Worm (Caenorhabditis elegans): ENCODE measurements around the gene vit-1.
A peak's percentile ranks its signal among the peaks of the same experiment; 100 is the strongest.

Gene vit-1

ce11 chrX:7733571-7733970, 5.9 kb downstream of the vit-1 start:
- TF ChIP-seq zfp-3 (GFP tag; conservative IDR thresholded peaks at IDR 0.05) = 0 out of 2 replicates have a peak, but pooled peaks have one; percentile 51
- TF ChIP-seq tra-1 (GFP tag; IDR thresholded peaks at IDR 0.05) = no peak

- TF ChIP-seq ceh-28 (tag; optimal IDR thresholded peaks at IDR 0.05) (no peak), duxl-1 (tag; optimal IDR thresholded peaks at IDR 0.05; ENCODE audit: poor library complexity) (no peak), sdz-12 (GFP tag; optimal IDR thresholded peaks at IDR 0.05) (no peak), lin-39 (tag; optimal IDR thresholded peaks at IDR 0.05) (no peak), unc-62 (GFP tag; optimal IDR thresholded peaks at IDR 0.05 in 1 of 2) (peak in 1 of 2 experiments; percentile 17), unc-62 (tag; optimal IDR thresholded peaks at IDR 0.05) (no peak)
Measured at ce11 chrX:7736171-7736570, 8.5 kb downstream of the vit-1 start, which contains the start of gene set-12. Gene set-12, minus strand, starts transcription at chrX:7736271.

ce11 chrX:7739353-7739752, 11.7 kb downstream of the vit-1 start, which contains the start of gene K09F5.1:
Gene K09F5.1, plus strand, starts transcription at chrX:7739653.
- TF ChIP-seq skn-1 (tag; optimal IDR thresholded peaks at IDR 0.05) = no peak
- TF ChIP-seq madf-5 (GFP tag; IDR thresholded peaks at IDR 0.05) = no peak

- TF ChIP-seq lin-38 (GFP tag; IDR thresholded peaks at IDR 0.05) = no peak
- TF ChIP-seq hlh-30 (tag; optimal IDR thresholded peaks at IDR 0.05; ENCODE audit: insufficient read depth) = no peak
- no peak for TF ChIP-seq nhr-42 (GFP tag; IDR thresholded peaks at IDR 0.05)
- no peak for TF ChIP-seq aha-1 (tag)
- TF ChIP-seq lin-13 (GFP tag; optimal IDR thresholded peaks at IDR 0.05) = no peak
- TF ChIP-seq snpc-4 (tag; optimal IDR thresholded peaks at IDR 0.05) = no peak
- TF ChIP-seq ceh-28 (tag; optimal IDR thresholded peaks at IDR 0.05) = no peak
- no peak for TF ChIP-seq nhr-25 (tag; optimal IDR thresholded peaks at IDR 0.05; ENCODE audit: borderline replicate concordance, insufficient read depth)
- no peak for TF ChIP-seq lim-7 (GFP tag; IDR thresholded peaks at IDR 0.05)
Measured at ce11 chrX:7743939-7744338, 16.2 kb downstream of the vit-1 start, which contains the start of gene ref-2. Gene ref-2, plus strand, starts transcription at chrX:7744239.

- TF ChIP-seq lsy-2 (tag; optimal IDR thresholded peaks at IDR 0.05) (no peak), unc-62 (GFP tag; optimal IDR thresholded peaks at IDR 0.05 in 1 of 2) (peak in 1 of 2 experiments; percentile 4), unc-62 (tag; optimal IDR thresholded peaks at IDR 0.05) (no peak)
Measured at ce11 chrX:7745386-7745785, 17.7 kb downstream of the vit-1 start.

ce11 chrX:7750084-7750483, 22.4 kb downstream of the vit-1 start:
- TF ChIP-seq T20F7.1 (GFP tag; optimal IDR thresholded peaks at IDR 0.05) (no peak), unc-62 (GFP tag; optimal IDR thresholded peaks at IDR 0.05 in 1 of 2) (peak in 1 of 2 experiments; percentile 24), unc-62 (tag; optimal IDR thresholded peaks at IDR 0.05) (no peak)

ce11 chrX:7752770-7753169, 25.1 kb downstream of the vit-1 start, which contains the start of gene deg-1:
Gene deg-1, plus strand, starts transcription at chrX:7753070.
- TF ChIP-seq lin-39 (tag; optimal IDR thresholded peaks at IDR 0.05) (no peak), zfp-2 (tag; optimal IDR thresholded peaks at IDR 0.05) (no peak), gei-8 (GFP tag; optimal IDR thresholded peaks at IDR 0.05) (no peak), unc-62 (GFP tag; optimal IDR thresholded peaks at IDR 0.05 in 1 of 2) (peak in 1 of 2 experiments; percentile 24), unc-62 (tag; optimal IDR thresholded peaks at IDR 0.05) (no peak)

ce11 chrX:7773714-7774318, 46.1 kb downstream of the vit-1 start:
- TF ChIP-seq F44E2.7 (GFP tag; IDR thresholded peaks at IDR 0.05) (no peak), lir-3 (tag; optimal IDR thresholded peaks at IDR 0.05) (peak; percentile 19), dve-1 (tag; optimal IDR thresholded peaks at IDR 0.05; ENCODE audit: insufficient read depth) (peak; percentile 8), Y5F2A.4 (GFP tag; optimal IDR thresholded peaks at IDR 0.05) (peak; percentile 41), zfp-3 (GFP tag; conservative IDR thresholded peaks at IDR 0.05) (no peak), Y105C5A.15 (GFP tag; IDR thresholded peaks at IDR 0.05) (0 out of 2 replicates have a peak, but pooled peaks have one; percentile 54), unc-130 (GFP tag; optimal IDR thresholded peaks at IDR 0.05) (peak; percentile 49), nhr-28 (tag; optimal IDR thresholded peaks at IDR 0.05) (peak; percentile 23), ceh-62 (tag; optimal IDR thresholded peaks at IDR 0.05) (no peak), daf-19 (GFP tag; conservative IDR thresholded peaks at IDR 0.05) (peak; percentile 59; the same call in 1 of the 2 replicates), ama-1 (optimal IDR thresholded peaks at IDR 0.05) (no peak), duxl-1 (tag; optimal IDR thresholded peaks at IDR 0.05; ENCODE audit: poor library complexity) (no peak), F37D6.2 (tag; optimal IDR thresholded peaks at IDR 0.05) (no peak), egl-43 (GFP tag; IDR thresholded peaks at IDR 0.05) (no peak; the same call in 1 of the 2 replicates), nhr-102 (tag; optimal IDR thresholded peaks at IDR 0.05) (peak; percentile 62), ceh-44 (GFP tag; IDR thresholded peaks at IDR 0.05) (0 out of 2 replicates have a peak, but pooled peaks have one; percentile 38)
